Worm (Caenorhabditis elegans): ENCODE measurements around the gene spp-31.

- TF ChIP-seq dao-5 (tag; optimal IDR thresholded peaks at IDR 0.05) = no peak
- TF ChIP-seq W03F9.2 (tag; optimal IDR thresholded peaks at IDR 0.05) = no peak
Observed at ce11 chrIV:1445920-1446319, 39.6 kb downstream of the spp-31 start, which contains the start of gene clp-7.

Measured in whole organism, L4/young adult.